Fruit fly (Drosophila melanogaster) whole organism, prepupa: ENCODE measurements around the gene Mst89B.

ENCODE experiments used
- Blimp-1 ChIP-seq: fragments of 200-800 bp; sonication (Bioruptor generic); optimal IDR thresholded peaks from 3 replicates; lab custom pipeline; 2017; ENCODE audit warnings: missing biosample characterization, missing genetic modification characterization, mild to moderate bottlenecking, moderate library complexity, missing genetic modification reagents
- CG10669 ChIP-seq: fragments of 200-800 bp; sonication (Bioruptor generic); optimal IDR thresholded peaks from 3 replicates; lab custom pipeline; 2018; ENCODE audit warnings: missing biosample characterization, mild to moderate bottlenecking, missing genetic modification characterization, moderate library complexity
- CG11294 ChIP-seq: fragments of 200-800 bp; sonication (Bioruptor generic); IDR thresholded peaks from 2 replicates; pipeline ENCODE4 v1.3.6; 2022; ENCODE audit warnings: missing biosample characterization, missing genetic modification characterization
- CG11762 ChIP-seq: fragments of 200-800 bp; sonication (Bioruptor generic); optimal IDR thresholded peaks from 3 replicates; lab custom pipeline; 2016; ENCODE audit warnings: missing biosample characterization, missing genetic modification characterization; ENCODE audit not compliant: insufficient read depth
- CG11902 ChIP-seq: fragments of 200-800 bp; sonication (Bioruptor generic); optimal IDR thresholded peaks from 3 replicates; lab custom pipeline; 2016; ENCODE audit warnings: missing biosample characterization, missing genetic modification characterization
- CG15336 ChIP-seq: fragments of 200-800 bp; sonication (Bioruptor generic); IDR thresholded peaks from 2 replicates; pipeline ENCODE4 v1.3.6; 2022; ENCODE audit warnings: missing biosample characterization, missing genetic modification characterization
- CG16779 ChIP-seq: fragments of 200-800 bp; sonication (Bioruptor generic); optimal IDR thresholded peaks from 3 replicates; lab custom pipeline; 2017; ENCODE audit warnings: missing biosample characterization, mild to moderate bottlenecking, missing genetic modification characterization
- CG3032 ChIP-seq: fragments of 200-800 bp; optimal IDR thresholded peaks from 2 replicates; lab custom pipeline; 2019; ENCODE audit warnings: missing biosample characterization, mild to moderate bottlenecking, missing genetic modification characterization, moderate library complexity
- CG31627 ChIP-seq: fragments of 200-800 bp; sonication (Bioruptor generic); optimal IDR thresholded peaks from 3 replicates; lab custom pipeline; 2016; ENCODE audit warnings: missing biosample characterization, missing genetic modification characterization
- CG32006 ChIP-seq: fragments of 200-800 bp; sonication (Bioruptor generic); optimal IDR thresholded peaks from 3 replicates; lab custom pipeline; 2017; ENCODE audit warnings: missing biosample characterization, mild to moderate bottlenecking, missing genetic modification characterization
- CG6276 ChIP-seq: fragments of 200-800 bp; sonication (Bioruptor generic); optimal IDR thresholded peaks from 2 replicates; lab custom pipeline; 2017; ENCODE audit warnings: missing biosample characterization, mild to moderate bottlenecking, missing genetic modification characterization
- CG6792 ChIP-seq: fragments of 200-800 bp; sonication (Bioruptor generic); optimal IDR thresholded peaks from 3 replicates; lab custom pipeline; 2016; ENCODE audit warnings: missing biosample characterization, missing genetic modification characterization
- CG6808 ChIP-seq: fragments of 200-800 bp; sonication (Bioruptor generic); optimal IDR thresholded peaks from 3 replicates; lab custom pipeline; 2017; ENCODE audit warnings: missing biosample characterization, missing genetic modification characterization, mild to moderate bottlenecking, moderate library complexity, missing genetic modification reagents
- CG7368 ChIP-seq: fragments of 200-800 bp; sonication (Bioruptor generic); optimal IDR thresholded peaks from 3 replicates; lab custom pipeline; 2016; ENCODE audit warnings: missing biosample characterization, missing genetic modification characterization
- CG8119 ChIP-seq: fragments of 200-800 bp; sonication (Bioruptor generic); IDR thresholded peaks from 3 replicates; pipeline ENCODE4 v1.3.6; 2022; ENCODE audit warnings: missing biosample characterization, missing genetic modification characterization
- CG8319 ChIP-seq: fragments of 200-800 bp; sonication (Bioruptor generic); optimal IDR thresholded peaks from 3 replicates; lab custom pipeline; 2016; ENCODE audit warnings: missing biosample characterization, missing genetic modification characterization
- CG9139 ChIP-seq: fragments of 200-800 bp; sonication (Bioruptor generic); optimal IDR thresholded peaks from 3 replicates; lab custom pipeline; 2017; ENCODE audit warnings: missing biosample characterization, mild to moderate bottlenecking, missing genetic modification characterization
- Eip75B ChIP-seq: fragments of 200-800 bp; sonication (Bioruptor generic); optimal IDR thresholded peaks from 3 replicates; lab custom pipeline; 2016; ENCODE audit warnings: missing biosample characterization, missing genetic modification characterization
- Eip78C ChIP-seq: fragments of 200-800 bp; sonication (Bioruptor generic); peaks from one replicate; lab custom pipeline; 2016; ENCODE audit warnings: missing biosample characterization, missing genetic modification characterization
- Eip93F ChIP-seq: fragments of 200-800 bp; sonication (Bioruptor generic); optimal IDR thresholded peaks from 2 replicates; lab custom pipeline; 2016; ENCODE audit warnings: missing biosample characterization, mild to moderate bottlenecking, missing genetic modification characterization
- Ets96B ChIP-seq: fragments of 200-800 bp; optimal IDR thresholded peaks from 2 replicates; lab custom pipeline; 2019; ENCODE audit warnings: missing biosample characterization, mild to moderate bottlenecking, missing genetic modification characterization, moderate library complexity
- Gug ChIP-seq: fragments of 200-800 bp; sonication (Bioruptor generic); IDR thresholded peaks from 2 replicates; pipeline ENCODE4 v1.3.6; 2022; ENCODE audit warnings: missing biosample characterization, missing genetic modification characterization
- Hr38 ChIP-seq: sonication (Bioruptor generic); optimal IDR thresholded peaks from 2 replicates; lab custom pipeline; 2016; ENCODE audit warnings: missing biosample characterization, missing genetic modification characterization
- Hr39 ChIP-seq: fragments of 200-800 bp; sonication (Bioruptor generic); optimal IDR thresholded peaks from 2 replicates; lab custom pipeline; 2016; ENCODE audit warnings: missing biosample characterization, missing genetic modification characterization
- Hr4 ChIP-seq: fragments of 200-800 bp; sonication (Bioruptor generic); optimal IDR thresholded peaks from 3 replicates; lab custom pipeline; 2016; ENCODE audit warnings: missing biosample characterization, missing genetic modification characterization
- Sox102F ChIP-seq: fragments of 200-800 bp; sonication (Bioruptor generic); optimal IDR thresholded peaks from 2 replicates; lab custom pipeline; 2016; ENCODE audit warnings: missing biosample characterization, mild to moderate bottlenecking, missing genetic modification characterization
- Sox15 ChIP-seq: fragments of 200-800 bp; sonication (Bioruptor generic); optimal IDR thresholded peaks from 3 replicates; lab custom pipeline; 2016; ENCODE audit warnings: missing biosample characterization, missing genetic modification characterization
- achi ChIP-seq: fragments of 200-800 bp; sonication (Bioruptor generic); optimal IDR thresholded peaks from 3 replicates; lab custom pipeline; 2016; ENCODE audit warnings: missing biosample characterization, missing genetic modification characterization
- acj6 ChIP-seq: fragments of 200-800 bp; sonication (Bioruptor generic); optimal IDR thresholded peaks from 3 replicates; lab custom pipeline; 2016; ENCODE audit warnings: missing biosample characterization, missing genetic modification characterization
- cyc ChIP-seq: fragments of 200-800 bp; sonication (Bioruptor generic); optimal IDR thresholded peaks from 3 replicates; lab custom pipeline; 2016; ENCODE audit warnings: missing biosample characterization, missing genetic modification characterization
- dac ChIP-seq: fragments of 200-800 bp; sonication (Bioruptor generic); optimal IDR thresholded peaks from 2 replicates; lab custom pipeline; 2017; ENCODE audit warnings: missing biosample characterization, mild to moderate bottlenecking, missing genetic modification characterization
- dsx ChIP-seq: fragments of 200-800 bp; optimal IDR thresholded peaks from 3 replicates; lab custom pipeline; 2019; ENCODE audit warnings: missing biosample characterization, mild to moderate bottlenecking, missing genetic modification characterization, moderate library complexity; ENCODE audit not compliant: poor library complexity, severe bottlenecking
- esn ChIP-seq: fragments of 200-800 bp; sonication (Bioruptor generic); optimal IDR thresholded peaks from 2 replicates; lab custom pipeline; 2016; ENCODE audit warnings: missing biosample characterization, mild to moderate bottlenecking, missing genetic modification characterization, moderate library complexity
- fd59A ChIP-seq: fragments of 200-800 bp; sonication (Bioruptor generic); optimal IDR thresholded peaks from 2 replicates; lab custom pipeline; 2017; ENCODE audit warnings: missing biosample characterization, mild to moderate bottlenecking, missing genetic modification characterization, missing genetic modification reagents
- lz ChIP-seq: fragments of 200-800 bp; sonication (Bioruptor generic); optimal IDR thresholded peaks from 3 replicates; lab custom pipeline; 2016; ENCODE audit warnings: missing biosample characterization, missing genetic modification characterization
- spab ChIP-seq: fragments of 200-800 bp; sonication (Bioruptor generic); optimal IDR thresholded peaks from 2 replicates; lab custom pipeline; 2017; ENCODE audit warnings: missing biosample characterization, mild to moderate bottlenecking, missing genetic modification characterization, missing genetic modification reagents
- svp ChIP-seq: fragments of 200-800 bp; sonication (Bioruptor generic); peaks from one replicate; lab custom pipeline; 2016; ENCODE audit warnings: missing biosample characterization, missing genetic modification characterization
- vri ChIP-seq: fragments of 200-800 bp; sonication (Bioruptor generic); optimal IDR thresholded peaks from 3 replicates; lab custom pipeline; 2016; ENCODE audit warnings: missing biosample characterization, mild to moderate bottlenecking, missing genetic modification characterization

Gene Mst89B

DNA sequence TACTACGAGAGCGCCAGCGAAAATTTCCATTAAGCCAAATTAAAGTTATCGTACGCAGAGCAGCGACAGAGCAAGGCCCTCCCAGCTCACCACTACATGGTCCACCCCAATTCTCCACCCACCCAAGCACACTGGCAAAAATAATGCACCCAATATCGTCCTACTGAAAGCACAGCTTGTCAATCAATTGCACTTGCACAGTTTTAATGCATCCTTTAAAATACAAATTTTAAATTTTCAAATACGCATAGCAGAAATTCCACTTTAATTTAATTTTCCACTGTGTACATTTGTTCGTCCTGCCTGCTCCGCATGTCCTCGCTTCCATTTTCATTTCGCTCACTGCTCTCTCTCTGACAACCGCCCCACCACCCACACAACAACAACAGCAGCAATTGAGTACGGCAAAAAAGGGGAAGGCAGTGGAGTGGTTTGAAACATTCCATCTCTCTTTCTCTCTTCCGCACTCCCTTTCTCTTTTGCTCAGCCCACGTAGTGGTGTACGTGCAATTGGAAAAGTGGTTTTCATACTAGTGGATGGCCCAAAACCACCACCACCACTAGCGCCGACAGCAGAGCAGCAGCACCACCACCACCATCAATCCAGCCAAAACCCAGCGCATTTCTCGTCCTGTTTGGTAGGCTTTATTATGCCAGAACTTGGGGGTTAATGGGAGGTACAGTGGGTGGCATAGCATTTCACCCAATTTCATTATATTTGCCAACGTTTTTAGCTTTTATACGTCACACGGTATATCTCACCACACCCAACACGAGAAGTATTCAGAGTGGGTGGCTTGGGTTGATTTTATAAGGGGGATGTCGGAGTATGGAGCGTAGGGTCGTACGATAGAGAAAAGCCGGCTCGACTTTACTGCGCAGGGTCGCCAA, 19.0 kb upstream of the Mst89B start (continued):
- TF ChIP-seq acj6 (GFP tag; lab: Kevin White, UChicago): peak; percentile 64
- TF ChIP-seq CG6276 (GFP tag; lab: Kevin White, UChicago): peak; percentile 71
- TF ChIP-seq CG10669 (GFP tag; lab: Kevin White, UChicago): peak; percentile 84
- peak; percentile 2 for TF ChIP-seq Sox15 (GFP tag; lab: Kevin White, UChicago)
- peak; percentile 33 for TF ChIP-seq CG6792 (GFP tag; lab: Kevin White, UChicago)
- peak; percentile 52 for TF ChIP-seq CG7368 (GFP tag; lab: Kevin White, UChicago)
- peak; percentile 65 for TF ChIP-seq lz (GFP tag; lab: Kevin White, UChicago)
- peak; percentile 83 for TF ChIP-seq svp (GFP tag; lab: Kevin White, UChicago)
- peak; percentile 81 for TF ChIP-seq CG11762 (GFP tag; lab: Kevin White, UChicago)
- TF ChIP-seq vri (GFP tag; lab: Kevin White, UChicago): no peak
- peak; percentile 42 for TF ChIP-seq CG9139 (GFP tag; lab: Kevin White, UChicago)
- peak; percentile 69; the same call in 2 of the 3 replicates for TF ChIP-seq CG8119 (GFP tag; lab: Robert Waterston, UW)
- TF ChIP-seq Eip78C (GFP tag; lab: Kevin White, UChicago): peak; percentile 92
- TF ChIP-seq dsx: peak; percentile 13
- TF ChIP-seq CG31627 (GFP tag; lab: Kevin White, UChicago): peak; percentile 57
- TF ChIP-seq CG32006 (GFP tag; lab: Kevin White, UChicago): peak; percentile 84
- peak; percentile 66 for TF ChIP-seq CG11902 (GFP tag; lab: Kevin White, UChicago)
- peak; percentile 65 for TF ChIP-seq spab
- TF ChIP-seq dac (GFP tag; lab: Kevin White, UChicago): peak; percentile 47
- peak; percentile 89 for TF ChIP-seq cyc
- TF ChIP-seq Hr39 (GFP tag; lab: Kevin White, UChicago): peak; percentile 56
- peak; percentile 64 for TF ChIP-seq achi (GFP tag; lab: Kevin White, UChicago)
- peak; percentile 67 for TF ChIP-seq esn (GFP tag; lab: Kevin White, UChicago)
- peak; percentile 76 for TF ChIP-seq Gug (GFP tag; lab: Robert Waterston, UW)
- TF ChIP-seq Eip75B (GFP tag; lab: Kevin White, UChicago): peak; percentile 48
- no peak for TF ChIP-seq Eip93F (GFP tag; lab: Kevin White, UChicago)
- peak; percentile 40 for TF ChIP-seq Blimp-1
- TF ChIP-seq CG3032 (tag; lab: Kevin White, UChicago): peak; percentile 83
- TF ChIP-seq Hr4 (GFP tag; lab: Kevin White, UChicago): peak; percentile 76
- peak; percentile 26 for TF ChIP-seq CG16779
- peak; percentile 76 for TF ChIP-seq CG15336
- TF ChIP-seq Sox102F (GFP tag; lab: Kevin White, UChicago): peak; percentile 53
- TF ChIP-seq Hr38 (GFP tag; lab: Kevin White, UChicago): no peak
- TF ChIP-seq CG8319 (GFP tag; lab: Kevin White, UChicago): peak; percentile 26
- TF ChIP-seq fd59A: peak; percentile 53

DNA sequence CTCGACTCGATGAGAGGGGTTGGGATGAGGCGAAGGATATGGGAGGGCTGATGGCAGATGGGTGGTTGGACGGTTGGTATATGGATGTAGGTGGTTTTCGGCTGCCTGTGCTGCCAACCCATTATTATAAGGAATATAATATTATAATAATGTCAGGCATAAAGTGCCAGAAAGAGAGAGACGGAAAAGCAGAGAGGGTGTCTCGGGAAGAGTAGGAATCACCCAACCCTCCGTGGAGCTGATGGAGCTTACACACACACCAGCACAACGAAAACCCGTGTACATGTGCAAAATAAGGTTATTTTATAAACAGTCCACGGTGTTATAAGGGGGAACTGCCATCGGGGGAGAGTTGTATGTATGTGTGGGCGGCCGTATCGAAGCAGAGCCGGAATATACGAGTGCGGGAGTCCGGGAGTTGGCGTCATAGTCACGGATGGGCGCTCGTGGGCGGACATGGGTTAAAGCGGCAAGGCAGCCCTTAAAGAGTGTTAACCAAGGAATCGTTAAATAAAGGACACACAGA, 18.2 kb upstream of the Mst89B start:
- TF ChIP-seq CG6808 (no peak), Hr38 (GFP tag; lab: Kevin White, UChicago) (no peak), Ets96B (tag; lab: Kevin White, UChicago) (no peak), CG11294 (GFP tag; lab: Robert Waterston, UW) (no peak), CG32006 (GFP tag; lab: Kevin White, UChicago) (no peak)
